Worm (Caenorhabditis elegans) whole organism, young adult: ENCODE data around the gene srh-291.

ENCODE experiments used
- B0336.3 ChIP-seq: fragments of 200-800 bp; sonication (Bioruptor generic); IDR thresholded peaks from 2 replicates; pipeline ENCODE4 v1.3.6; 2022; ENCODE audit warnings: missing genetic modification characterization, missing compliant biosample characterization
- C06A6.2 ChIP-seq: fragments of 200-800 bp; sonication (Bioruptor generic); conservative IDR thresholded peaks from 2 replicates; pipeline ENCODE4 v1.3.6; 2022; ENCODE audit warnings: missing genetic modification characterization, missing compliant biosample characterization
- F23B12.7 ChIP-seq: sonication (generic microtip); optimal IDR thresholded peaks from 2 replicates; lab custom pipeline; 2017; ENCODE audit warnings: missing genetic modification characterization, mild to moderate bottlenecking, missing compliant biosample characterization, antibody characterized with exemption, moderate library complexity; ENCODE audit not compliant: insufficient read depth
- F33H1.4 ChIP-seq: fragments of 200-800 bp; sonication (Bioruptor generic); IDR thresholded peaks from 2 replicates; pipeline ENCODE4 v1.3.6; 2022; ENCODE audit warnings: missing genetic modification reagents, missing genetic modification characterization, missing compliant biosample characterization
- F39B2.1 ChIP-seq: fragments of 200-800 bp; sonication (Bioruptor generic); IDR thresholded peaks from 2 replicates; pipeline ENCODE4 v1.3.6; 2022; ENCODE audit warnings: missing genetic modification reagents, missing genetic modification characterization, missing compliant biosample characterization
- F57C9.4 ChIP-seq: sonication (generic microtip); optimal IDR thresholded peaks from 2 replicates; lab custom pipeline; 2017; ENCODE audit warnings: mild to moderate bottlenecking, missing genetic modification characterization, missing compliant biosample characterization
- K12H6.12 ChIP-seq: fragments of 200-800 bp; sonication (Bioruptor generic); optimal IDR thresholded peaks from 2 replicates; lab custom pipeline; 2018; ENCODE audit warnings: mild to moderate bottlenecking, missing genetic modification characterization, missing compliant biosample characterization
- T07F8.4 ChIP-seq: sonication (generic microtip); optimal IDR thresholded peaks from 2 replicates; lab custom pipeline; 2016; ENCODE audit warnings: mild to moderate bottlenecking, missing genetic modification characterization, moderate library complexity, missing compliant biosample characterization
- Y79H2A.3 ChIP-seq: fragments of 200-800 bp; sonication (Bioruptor generic); conservative IDR thresholded peaks from 2 replicates; pipeline ENCODE4 v1.3.6; 2022; ENCODE audit warnings: missing genetic modification reagents, missing genetic modification characterization, missing compliant biosample characterization
- ama-1 ChIP-seq, 3 experiments: fragments of 150-350 bp in 1 of 3; sonication (generic microtip) in 2 of 3; optimal IDR thresholded peaks; 2 replicates each; lab custom pipeline; 2014 to 2018; ENCODE audit warnings: missing biosample characterization in 2 of 3, missing genetic modification characterization in 2 of 3, missing genetic modification reagents in 2 of 3
- aptf-3 ChIP-seq: fragments of 200-800 bp; sonication (Bioruptor generic); IDR thresholded peaks from 2 replicates; pipeline ENCODE4 v1.3.6; 2022; ENCODE audit warnings: missing genetic modification characterization, missing compliant biosample characterization
- atf-7 ChIP-seq: sonication (generic microtip); optimal IDR thresholded peaks from 2 replicates; lab custom pipeline; 2017; ENCODE audit warnings: mild to moderate bottlenecking, missing genetic modification characterization, missing compliant biosample characterization
- athp-1 ChIP-seq: sonication (generic microtip); optimal IDR thresholded peaks from 2 replicates; lab custom pipeline; 2017; ENCODE audit warnings: mild to moderate bottlenecking, missing genetic modification characterization, missing compliant biosample characterization
- attf-5 ChIP-seq: fragments of 200-800 bp; sonication (Bioruptor generic); optimal IDR thresholded peaks from 2 replicates; lab custom pipeline; 2018; ENCODE audit warnings: mild to moderate bottlenecking, missing genetic modification characterization, missing compliant biosample characterization
- attf-6 ChIP-seq: fragments of 200-800 bp; sonication (Bioruptor generic); IDR thresholded peaks from 2 replicates; pipeline ENCODE4 v1.3.6; 2022; ENCODE audit warnings: missing genetic modification reagents, missing genetic modification characterization, missing compliant biosample characterization
- ccch-3 ChIP-seq: fragments of 200-800 bp; sonication (Bioruptor generic); optimal IDR thresholded peaks from 2 replicates; lab custom pipeline; 2018; ENCODE audit warnings: mild to moderate bottlenecking, missing genetic modification characterization, missing compliant biosample characterization
- ceh-91 ChIP-seq: fragments of 200-800 bp; sonication (Bioruptor generic); IDR thresholded peaks from 2 replicates; pipeline ENCODE4 v1.3.6; 2022; ENCODE audit warnings: missing genetic modification reagents, missing genetic modification characterization, missing compliant biosample characterization
- dox-1 ChIP-seq: fragments of 200-800 bp; sonication (Bioruptor generic); IDR thresholded peaks from 2 replicates; pipeline ENCODE4 v1.3.6; 2022; ENCODE audit warnings: missing genetic modification reagents, missing genetic modification characterization, missing compliant biosample characterization
- egl-18 ChIP-seq: fragments of 200-800 bp; sonication (Bioruptor generic); IDR thresholded peaks from 2 replicates; pipeline ENCODE4 v1.3.6; 2022; ENCODE audit warnings: missing genetic modification reagents, missing genetic modification characterization, missing compliant biosample characterization
- ekl-4 ChIP-seq: fragments of 200-800 bp; sonication (Bioruptor generic); IDR thresholded peaks from 2 replicates; pipeline ENCODE4 v1.3.6; 2022; ENCODE audit warnings: missing genetic modification reagents, missing genetic modification characterization, missing compliant biosample characterization
- hrde-1 ChIP-seq: sonication (generic microtip); optimal IDR thresholded peaks from 2 replicates; lab custom pipeline; 2016; ENCODE audit warnings: missing genetic modification characterization, mild to moderate bottlenecking, missing compliant biosample characterization, moderate library complexity, missing genotype, missing genetic modification reagents, borderline replicate concordance
- hsf-1 ChIP-seq: fragments of 200-800 bp; sonication (Bioruptor generic); IDR thresholded peaks from 2 replicates; pipeline ENCODE4 v1.3.6; 2022; ENCODE audit warnings: missing genetic modification reagents, missing genetic modification characterization, missing compliant biosample characterization
- let-526 ChIP-seq: fragments of 200-800 bp; sonication (Bioruptor generic); IDR thresholded peaks from 2 replicates; pipeline ENCODE4 v1.3.6; 2022; ENCODE audit warnings: missing genetic modification reagents, missing genetic modification characterization, missing compliant biosample characterization
- lin-26 ChIP-seq: fragments of 200-800 bp; sonication (Bioruptor generic); IDR thresholded peaks from 2 replicates; pipeline ENCODE4 v1.3.6; 2022; ENCODE audit warnings: missing genetic modification reagents, missing genetic modification characterization, missing compliant biosample characterization
- lin-35 ChIP-seq, 3 experiments: fragments of 150-350 bp in 2 of 3; sonication (generic microtip) in 1 of 3; optimal IDR thresholded peaks; 2 replicates each; lab custom pipeline; 2014 to 2018; ENCODE audit warnings: missing biosample characterization in 3 of 3, missing genetic modification characterization in 3 of 3, missing genetic modification reagents in 3 of 3
- lir-1 ChIP-seq: fragments of 200-800 bp; sonication (Bioruptor generic); conservative IDR thresholded peaks from 2 replicates; pipeline ENCODE4 v1.3.6; 2022; ENCODE audit warnings: missing genetic modification reagents, missing genetic modification characterization, missing compliant biosample characterization
- madf-3 ChIP-seq: fragments of 200-800 bp; sonication (Bioruptor generic); IDR thresholded peaks from 2 replicates; pipeline ENCODE4 v1.3.6; 2022; ENCODE audit warnings: missing genetic modification reagents, missing genetic modification characterization, missing compliant biosample characterization
- mcd-1 ChIP-seq: fragments of 200-800 bp; sonication (Bioruptor generic); IDR thresholded peaks from 2 replicates; pipeline ENCODE4 v1.3.6; 2022; ENCODE audit warnings: missing genetic modification reagents, missing genetic modification characterization, missing compliant biosample characterization
- mes-4 ChIP-seq: sonication (generic microtip); optimal IDR thresholded peaks from 2 replicates; lab custom pipeline; 2016; ENCODE audit warnings: missing genotype, missing genetic modification characterization, missing compliant biosample characterization
- nhr-120 ChIP-seq: fragments of 200-800 bp; sonication (Bioruptor generic); IDR thresholded peaks from 2 replicates; pipeline ENCODE4 v1.3.6; 2022; ENCODE audit warnings: missing genetic modification characterization, missing compliant biosample characterization
- rcor-1 ChIP-seq: fragments of 200-800 bp; sonication (Bioruptor generic); IDR thresholded peaks from 2 replicates; pipeline ENCODE4 v1.3.6; 2022; ENCODE audit warnings: missing genetic modification reagents, missing genetic modification characterization, missing compliant biosample characterization
- rec-8 ChIP-seq, 2 experiments: sonication (generic microtip); optimal IDR thresholded peaks; 2 replicates each; lab custom pipeline; 2016; ENCODE audit warnings: mild to moderate bottlenecking in 2 of 2, missing genetic modification characterization in 2 of 2, missing genetic modification reagents in 2 of 2, missing genotype in 2 of 2, missing biosample characterization in 1 of 2, missing compliant biosample characterization in 1 of 2, moderate library complexity in 1 of 2
- rpc-1 ChIP-seq, 2 experiments: fragments of 150-350 bp in 1 of 2; sonication (generic microtip) in 1 of 2; optimal IDR thresholded peaks; 2 replicates each; lab custom pipeline; 2014 to 2018; ENCODE audit warnings: missing biosample characterization in 1 of 2, missing genetic modification characterization in 1 of 2, missing genetic modification reagents in 1 of 2, missing genotype in 1 of 2
- sdz-38 ChIP-seq: sonication (generic microtip); optimal IDR thresholded peaks from 2 replicates; lab custom pipeline; 2016; ENCODE audit warnings: missing genotype, missing genetic modification characterization, missing compliant biosample characterization
- sea-2 ChIP-seq: fragments of 200-800 bp; sonication (Bioruptor generic); IDR thresholded peaks from 2 replicates; pipeline ENCODE4 v1.3.6; 2022; ENCODE audit warnings: missing genetic modification characterization, missing compliant biosample characterization
- snpc-1.3 ChIP-seq: sonication (generic microtip); optimal IDR thresholded peaks from 2 replicates; lab custom pipeline; 2017; ENCODE audit warnings: missing genetic modification characterization, mild to moderate bottlenecking, missing compliant biosample characterization, antibody characterized with exemption, moderate library complexity, missing genotype, missing genetic modification reagents; ENCODE audit not compliant: insufficient read depth
- snpc-3.4 ChIP-seq: sonication (generic microtip); optimal IDR thresholded peaks from 2 replicates; lab custom pipeline; 2017; ENCODE audit warnings: missing genetic modification characterization, mild to moderate bottlenecking, missing compliant biosample characterization, antibody characterized with exemption, moderate library complexity, missing genotype, missing genetic modification reagents
- snpc-4 ChIP-seq, 5 experiments: fragments of 150-350 bp in 1 of 5; sonication (generic microtip) in 4 of 5; optimal IDR thresholded peaks; 2 replicates each; lab custom pipeline; 2014 to 2018; ENCODE audit warnings: missing genetic modification characterization in 5 of 5, missing biosample characterization in 3 of 5, antibody characterized with exemption in 2 of 5, mild to moderate bottlenecking in 2 of 5, missing compliant biosample characterization in 2 of 5, missing genotype in 2 of 5, moderate library complexity in 2 of 5, missing genetic modification reagents in 1 of 5
- tbp1 ChIP-seq: fragments of 200-800 bp; sonication (Bioruptor generic); optimal IDR thresholded peaks from 2 replicates; lab custom pipeline; 2018; ENCODE audit warnings: mild to moderate bottlenecking, missing genetic modification characterization, missing compliant biosample characterization
- tlf-1 ChIP-seq: fragments of 200-800 bp; sonication (Bioruptor generic); optimal IDR thresholded peaks from 2 replicates; lab custom pipeline; 2018; ENCODE audit warnings: mild to moderate bottlenecking, missing genetic modification characterization, missing compliant biosample characterization
- unc-130 ChIP-seq: sonication (generic microtip); optimal IDR thresholded peaks from 2 replicates; lab custom pipeline; 2016; ENCODE audit warnings: missing genetic modification reagents, missing genetic modification characterization, missing compliant biosample characterization
- zim-3 ChIP-seq: sonication (generic microtip); optimal IDR thresholded peaks from 2 replicates; lab custom pipeline; 2017; ENCODE audit warnings: mild to moderate bottlenecking, missing genetic modification characterization, moderate library complexity, missing compliant biosample characterization
- ztf-18 ChIP-seq: sonication (generic microtip); optimal IDR thresholded peaks from 2 replicates; lab custom pipeline; 2016; ENCODE audit warnings: missing genotype, mild to moderate bottlenecking, missing genetic modification characterization, missing compliant biosample characterization
- ztf-25 ChIP-seq: fragments of 200-800 bp; sonication (Bioruptor generic); IDR thresholded peaks from 2 replicates; pipeline ENCODE4 v1.3.6; 2022; ENCODE audit warnings: missing genetic modification reagents, missing genetic modification characterization, missing compliant biosample characterization
- ztf-28 ChIP-seq: fragments of 200-800 bp; sonication (Bioruptor generic); IDR thresholded peaks from 2 replicates; pipeline ENCODE4 v1.3.6; 2022; ENCODE audit warnings: missing genetic modification reagents, missing genetic modification characterization, missing compliant biosample characterization

The srh-291 gene

DNA sequence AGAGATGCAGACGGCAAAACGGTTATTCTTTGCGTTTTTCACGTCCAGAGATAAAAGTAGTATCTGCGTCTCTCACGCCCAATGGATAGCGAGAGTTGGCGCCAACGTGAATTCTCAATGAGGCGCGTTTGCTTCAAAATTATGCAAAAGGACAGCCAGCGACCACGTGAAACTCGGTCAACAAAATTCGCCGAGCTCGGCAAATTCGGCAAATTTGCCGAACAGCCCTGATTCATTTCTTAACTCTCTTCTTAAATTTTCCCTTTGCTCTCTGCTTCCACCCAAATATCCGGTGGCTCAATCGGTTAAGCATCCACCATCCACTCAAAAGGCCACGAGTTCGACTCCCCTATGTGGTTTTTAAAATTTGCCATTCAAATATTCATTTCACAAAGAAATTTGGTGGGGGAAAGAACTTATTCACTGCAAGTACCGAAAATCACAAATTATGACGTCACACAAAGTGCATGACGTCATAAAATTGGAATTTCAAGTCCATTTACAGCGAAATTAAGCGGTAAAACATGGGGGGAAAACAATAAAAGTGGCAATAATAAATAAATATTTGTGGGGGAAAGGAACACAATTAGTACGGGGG, 40.0 kb downstream of the srh-291 start:
- no peak for TF ChIP-seq F57C9.4 (tag; lab: Kevin White, UChicago)
- TF ChIP-seq egl-18 (GFP tag; lab: Robert Waterston, UW), result no peak
- no peak for TF ChIP-seq nhr-120 (GFP tag; lab: Robert Waterston, UW)
- peak; percentile 6; the same call in 1 of the 2 replicates for TF ChIP-seq F33H1.4 (GFP tag; lab: Robert Waterston, UW)
- TF ChIP-seq ccch-3 (GFP tag; lab: Kevin White, UChicago), result no peak
- 0 out of 2 replicates have a peak, but pooled peaks have one; percentile 25 for TF ChIP-seq F39B2.1 (GFP tag; lab: Robert Waterston, UW)
- no peak for TF ChIP-seq F23B12.7 (tag; lab: Kevin White, UChicago)
- TF ChIP-seq hrde-1, result no peak
- TF ChIP-seq attf-5 (GFP tag; lab: Kevin White, UChicago), result no peak
- no peak for TF ChIP-seq let-526 (GFP tag; lab: Robert Waterston, UW)
- 0 out of 2 replicates have a peak, but pooled peaks have one; percentile 36 for TF ChIP-seq B0336.3
- no peak for TF ChIP-seq ztf-18
- TF ChIP-seq lir-1, result no peak
- TF ChIP-seq mcd-1 (GFP tag; lab: Robert Waterston, UW), result peak; percentile 58
- no peak for TF ChIP-seq ama-1 (optimal IDR thresholded peaks at IDR 0.05; lab: Kevin White, UChicago)
- TF ChIP-seq ama-1 (GFP tag; optimal IDR thresholded peaks at IDR 0.05; lab: Kevin White, UChicago), result peak in 1 of 2 experiments; percentile 40
- 0 out of 2 replicates have a peak, but pooled peaks have one; percentile 44 for TF ChIP-seq hsf-1 (GFP tag; lab: Robert Waterston, UW)
- no peak for TF ChIP-seq K12H6.12 (tag; lab: Kevin White, UChicago)
- no peak for TF ChIP-seq mes-4 (tag; lab: Kevin White, UChicago)
- TF ChIP-seq sea-2 (GFP tag; lab: Robert Waterston, UW), result no peak
- TF ChIP-seq T07F8.4 (tag; lab: Kevin White, UChicago), result no peak
- TF ChIP-seq unc-130 (GFP tag; lab: Kevin White, UChicago), result no peak
- TF ChIP-seq aptf-3 (GFP tag; lab: Robert Waterston, UW), result no peak
- peak; percentile 65; the same call in 1 of the 2 replicates for TF ChIP-seq attf-6
- TF ChIP-seq sdz-38 (tag; lab: Kevin White, UChicago), result no peak
- TF ChIP-seq rpc-1 (optimal IDR thresholded peaks at IDR 0.05; lab: Kevin White, UChicago), result peak; percentile 9
- TF ChIP-seq rpc-1 (tag; optimal IDR thresholded peaks at IDR 0.05; lab: Kevin White, UChicago), result peak; percentile 63
- TF ChIP-seq athp-1, result no peak
- TF ChIP-seq rec-8 (tag; optimal IDR thresholded peaks at IDR 0.05; lab: Kevin White, UChicago), result no peak
- peak; percentile 58; the same call in 1 of the 2 replicates for TF ChIP-seq madf-3 (GFP tag; lab: Robert Waterston, UW)
- TF ChIP-seq ztf-25 (GFP tag; lab: Robert Waterston, UW), result no peak
- no peak for TF ChIP-seq tlf-1 (GFP tag; lab: Kevin White, UChicago)
- TF ChIP-seq ztf-28, result no peak
- TF ChIP-seq atf-7 (tag; lab: Kevin White, UChicago), result peak; percentile 68
- TF ChIP-seq snpc-3.4 (tag; lab: Kevin White, UChicago), result peak; percentile 53
- peak; percentile 36; the same call in 1 of the 2 replicates for TF ChIP-seq lin-26 (GFP tag; lab: Robert Waterston, UW)
- no peak for TF ChIP-seq C06A6.2 (GFP tag; lab: Robert Waterston, UW)
- TF ChIP-seq Y79H2A.3 (GFP tag; lab: Robert Waterston, UW), result 0 out of 2 replicates have a peak, but pooled peaks have one; percentile 25
- no peak for TF ChIP-seq rcor-1
- no peak for TF ChIP-seq lin-35 (GFP tag; optimal IDR thresholded peaks at IDR 0.05; lab: Kevin White, UChicago)
- TF ChIP-seq tbp1 (GFP tag; lab: Kevin White, UChicago), result peak; percentile 27
- TF ChIP-seq snpc-4 (GFP tag; optimal IDR thresholded peaks at IDR 0.05; lab: Kevin White, UChicago), result no peak
- no peak for TF ChIP-seq snpc-4 (tag; optimal IDR thresholded peaks at IDR 0.05; lab: Kevin White, UChicago)
- 0 out of 2 replicates have a peak, but pooled peaks have one; percentile 58 for TF ChIP-seq ekl-4 (GFP tag; lab: Robert Waterston, UW)
- peak; percentile 41; the same call in 1 of the 2 replicates for TF ChIP-seq dox-1 (GFP tag; lab: Robert Waterston, UW)
- TF ChIP-seq ceh-91 (GFP tag; lab: Robert Waterston, UW), result no peak
- TF ChIP-seq zim-3, result no peak
- TF ChIP-seq snpc-1.3 (tag; lab: Kevin White, UChicago), result no peak
